Worm (Caenorhabditis elegans): ENCODE measurements around the gene F53F4.7.

F53F4.7 gene

ce11 chrV:13625517-13626097 lies 11.8 kb upstream of the F53F4.7 start, which contains the start of the genes nduv-2 and F53F4.12 (continued):
- TF ChIP-seq lir-3 (tag; optimal IDR thresholded peaks at IDR 0.05) (no peak), madf-5 (GFP tag; IDR thresholded peaks at IDR 0.05) (no peak), Y48G9A.11 (GFP tag; IDR thresholded peaks at IDR 0.05) (peak; percentile 71), mes-2 (tag; optimal IDR thresholded peaks at IDR 0.05; ENCODE audit: poor library complexity, severe bottlenecking) (peak; percentile 72), skn-1 (tag; optimal IDR thresholded peaks at IDR 0.05) (no peak)

- TF ChIP-seq lin-38 (GFP tag; IDR thresholded peaks at IDR 0.05): peak; percentile 44; the same call in 1 of the 2 replicates
- 0 out of 2 replicates have a peak, but pooled peaks have one; percentile 16 for TF ChIP-seq pha-4 (GFP tag; IDR thresholded peaks at IDR 0.05)
- TF ChIP-seq pha-4 (tag; optimal IDR thresholded peaks at IDR 0.05): no peak
- TF ChIP-seq tag-97 (GFP tag; IDR thresholded peaks at IDR 0.05): no peak
These were observed 10.7 kb upstream of the F53F4.7 start, which contains the start of gene F53F4.11 for ce11 chrV:13624424-13624823. Gene F53F4.11, minus strand, starts transcription at chrV:13624524.

ce11 chrV:13621720-13622119 lies 8.0 kb upstream of the F53F4.7 start, which contains the start of gene F53F4.16:
Gene F53F4.16, minus strand, starts transcription at chrV:13621820.
- TF ChIP-seq spr-3 (GFP tag; optimal IDR thresholded peaks at IDR 0.05): no peak
- peak in 1 of 2 experiments; percentile 54 for TF ChIP-seq unc-62 (GFP tag; optimal IDR thresholded peaks at IDR 0.05 in 1 of 2)
- no peak for TF ChIP-seq unc-62 (tag; optimal IDR thresholded peaks at IDR 0.05)
- no peak for TF ChIP-seq ceh-62 (tag; optimal IDR thresholded peaks at IDR 0.05)
- no peak for TF ChIP-seq ceh-44 (GFP tag; IDR thresholded peaks at IDR 0.05)

ce11 chrV:13620676-13621075 lies 6.9 kb upstream of the F53F4.7 start, which contains the start of gene F53F4.15:
Gene F53F4.15, plus strand, starts transcription at chrV:13620976.
- TF ChIP-seq ZK546.5 (tag; optimal IDR thresholded peaks at IDR 0.05): no peak
- TF ChIP-seq dmd-8 (GFP tag; IDR thresholded peaks at IDR 0.05): no peak
- TF ChIP-seq daf-16 (GFP tag; optimal IDR thresholded peaks at IDR 0.05): no peak
- TF ChIP-seq daf-16 (tag; optimal IDR thresholded peaks at IDR 0.05): no peak
- TF ChIP-seq madf-9 (GFP tag; conservative IDR thresholded peaks at IDR 0.05): no peak
- TF ChIP-seq fkh-10 (GFP tag; optimal IDR thresholded peaks at IDR 0.05): no peak
- no peak for TF ChIP-seq tra-1 (GFP tag; IDR thresholded peaks at IDR 0.05)
- no peak for TF ChIP-seq ceh-32 (tag; optimal IDR thresholded peaks at IDR 0.05; ENCODE audit: poor library complexity)
- no peak for TF ChIP-seq mdt-29 (GFP tag; IDR thresholded peaks at IDR 0.05)
- no peak for TF ChIP-seq lim-7 (GFP tag; IDR thresholded peaks at IDR 0.05)
- TF ChIP-seq pqm-1 (tag; optimal IDR thresholded peaks at IDR 0.05): no peak
- no peak for TF ChIP-seq lsy-2 (tag; optimal IDR thresholded peaks at IDR 0.05)
- no peak for TF ChIP-seq nhr-6 (tag; optimal IDR thresholded peaks at IDR 0.05)
- no peak for TF ChIP-seq ceh-44 (GFP tag; IDR thresholded peaks at IDR 0.05)
- TF ChIP-seq daf-19 (GFP tag; conservative IDR thresholded peaks at IDR 0.05): no peak
- no peak for TF ChIP-seq zfp-2 (tag; optimal IDR thresholded peaks at IDR 0.05)

- TF ChIP-seq zip-11 (GFP tag; IDR thresholded peaks at IDR 0.05) (no peak), T20F7.1 (GFP tag; optimal IDR thresholded peaks at IDR 0.05) (no peak), F44E2.7 (GFP tag; IDR thresholded peaks at IDR 0.05) (no peak), D1046.2 (GFP tag; IDR thresholded peaks at IDR 0.05) (no peak), php-3 (GFP tag; IDR thresholded peaks at IDR 0.05) (no peak), unc-62 (GFP tag; optimal IDR thresholded peaks at IDR 0.05 in 1 of 2) (no peak), unc-62 (tag; optimal IDR thresholded peaks at IDR 0.05) (no peak), Y75B8A.6 (GFP tag; IDR thresholded peaks at IDR 0.05) (no peak), lin-13 (GFP tag; optimal IDR thresholded peaks at IDR 0.05) (no peak), nhr-11 (tag; optimal IDR thresholded peaks at IDR 0.05) (no peak), zag-1 (tag; optimal IDR thresholded peaks at IDR 0.05) (no peak), snpc-1.2 (GFP tag; IDR thresholded peaks at IDR 0.05) (no peak), lin-39 (tag; optimal IDR thresholded peaks at IDR 0.05) (no peak), nhr-237 (tag; optimal IDR thresholded peaks at IDR 0.05) (no peak)
These were observed 6.0 kb upstream of the F53F4.7 start, which contains the start of gene srd-11 for ce11 chrV:13619752-13620151. Gene srd-11, minus strand, starts transcription at chrV:13619852.

Measured in whole organism, L4 larva.